Worm (Caenorhabditis elegans) whole organism, young adult: ENCODE data around the gene T02D1.8.

ENCODE experiments used
- B0035.1 ChIP-seq: sonication (generic microtip); optimal IDR thresholded peaks from 2 replicates; lab custom pipeline; 2016; ENCODE audit warnings: missing genetic modification characterization, mild to moderate bottlenecking, missing compliant biosample characterization, missing genotype, missing genetic modification reagents
- F22D6.2 ChIP-seq: sonication (generic microtip); optimal IDR thresholded peaks from 2 replicates; lab custom pipeline; 2016; ENCODE audit warnings: mild to moderate bottlenecking, missing genetic modification characterization, missing compliant biosample characterization
- F23B12.7 ChIP-seq: sonication (generic microtip); optimal IDR thresholded peaks from 2 replicates; lab custom pipeline; 2017; ENCODE audit warnings: missing genetic modification characterization, mild to moderate bottlenecking, missing compliant biosample characterization, antibody characterized with exemption, moderate library complexity; ENCODE audit not compliant: insufficient read depth
- F57C9.4 ChIP-seq: sonication (generic microtip); optimal IDR thresholded peaks from 2 replicates; lab custom pipeline; 2017; ENCODE audit warnings: mild to moderate bottlenecking, missing genetic modification characterization, missing compliant biosample characterization
- K11D2.4 ChIP-seq: fragments of 200-800 bp; sonication (Bioruptor generic); IDR thresholded peaks from 2 replicates; pipeline ENCODE4 v1.3.6; 2022; ENCODE audit warnings: missing genetic modification reagents, missing genetic modification characterization, missing compliant biosample characterization
- T07F8.4 ChIP-seq: sonication (generic microtip); optimal IDR thresholded peaks from 2 replicates; lab custom pipeline; 2016; ENCODE audit warnings: mild to moderate bottlenecking, missing genetic modification characterization, moderate library complexity, missing compliant biosample characterization
- Y79H2A.3 ChIP-seq: fragments of 200-800 bp; sonication (Bioruptor generic); conservative IDR thresholded peaks from 2 replicates; pipeline ENCODE4 v1.3.6; 2022; ENCODE audit warnings: missing genetic modification reagents, missing genetic modification characterization, missing compliant biosample characterization
- atf-7 ChIP-seq: sonication (generic microtip); optimal IDR thresholded peaks from 2 replicates; lab custom pipeline; 2017; ENCODE audit warnings: mild to moderate bottlenecking, missing genetic modification characterization, missing compliant biosample characterization
- athp-1 ChIP-seq: sonication (generic microtip); optimal IDR thresholded peaks from 2 replicates; lab custom pipeline; 2017; ENCODE audit warnings: mild to moderate bottlenecking, missing genetic modification characterization, missing compliant biosample characterization
- attf-3 ChIP-seq: fragments of 200-800 bp; sonication (Bioruptor generic); conservative IDR thresholded peaks from 2 replicates; pipeline ENCODE4 v1.3.6; 2022; ENCODE audit warnings: missing genetic modification reagents, missing genetic modification characterization, missing compliant biosample characterization
- bed-1 ChIP-seq: fragments of 200-800 bp; sonication (Bioruptor generic); IDR thresholded peaks from 2 replicates; pipeline ENCODE4 v1.3.6; 2022; ENCODE audit warnings: missing genetic modification reagents, missing genetic modification characterization, missing compliant biosample characterization
- ccch-3 ChIP-seq: fragments of 200-800 bp; sonication (Bioruptor generic); optimal IDR thresholded peaks from 2 replicates; lab custom pipeline; 2018; ENCODE audit warnings: mild to moderate bottlenecking, missing genetic modification characterization, missing compliant biosample characterization
- cebp-1 ChIP-seq, 2 experiments: fragments of 200-800 bp in 1 of 2; sonication (Bioruptor generic) in 1 of 2; sonication (generic microtip) in 1 of 2; IDR thresholded peaks in 1 of 2; optimal IDR thresholded peaks in 1 of 2; 2 replicates each; pipeline versions ENCODE4 v1.3.6 to Lab custom; 2017 to 2022; ENCODE audit warnings: missing compliant biosample characterization in 2 of 2, missing genetic modification characterization in 2 of 2, mild to moderate bottlenecking in 1 of 2, missing genetic modification reagents in 1 of 2, moderate library complexity in 1 of 2
- ceh-40 ChIP-seq: fragments of 200-800 bp; sonication (Bioruptor generic); IDR thresholded peaks from 2 replicates; pipeline ENCODE4 v1.3.6; 2022; ENCODE audit warnings: missing genetic modification characterization, missing compliant biosample characterization
- ceh-58 ChIP-seq: fragments of 200-800 bp; sonication (Bioruptor generic); IDR thresholded peaks from 2 replicates; pipeline ENCODE4 v1.3.6; 2022; ENCODE audit warnings: missing genetic modification characterization, missing compliant biosample characterization
- dox-1 ChIP-seq: fragments of 200-800 bp; sonication (Bioruptor generic); IDR thresholded peaks from 2 replicates; pipeline ENCODE4 v1.3.6; 2022; ENCODE audit warnings: missing genetic modification reagents, missing genetic modification characterization, missing compliant biosample characterization
- dpl-1 ChIP-seq: fragments of 150-350 bp; optimal IDR thresholded peaks from 2 replicates; lab custom pipeline; 2014; ENCODE audit warnings: missing biosample characterization, missing genetic modification reagents, missing genetic modification characterization
- hlh-12 ChIP-seq: sonication (generic microtip); optimal IDR thresholded peaks from 2 replicates; lab custom pipeline; 2016; ENCODE audit warnings: missing genetic modification characterization, missing compliant biosample characterization
- hmg-1.2 ChIP-seq: fragments of 200-800 bp; sonication (Bioruptor generic); IDR thresholded peaks from 2 replicates; pipeline ENCODE4 v1.3.6; 2022; ENCODE audit warnings: missing genetic modification reagents, missing genetic modification characterization, missing compliant biosample characterization
- hmg-20 ChIP-seq: fragments of 200-800 bp; sonication (Bioruptor generic); IDR thresholded peaks from 2 replicates; pipeline ENCODE4 v1.3.6; 2022; ENCODE audit warnings: missing genetic modification reagents, missing genetic modification characterization, missing compliant biosample characterization
- hrde-1 ChIP-seq: sonication (generic microtip); optimal IDR thresholded peaks from 2 replicates; lab custom pipeline; 2016; ENCODE audit warnings: missing genetic modification characterization, mild to moderate bottlenecking, missing compliant biosample characterization, moderate library complexity, missing genotype, missing genetic modification reagents, borderline replicate concordance
- lag-1 ChIP-seq: fragments of 200-800 bp; sonication (Bioruptor generic); IDR thresholded peaks from 2 replicates; pipeline ENCODE4 v1.3.6; 2022; ENCODE audit warnings: missing genetic modification reagents, missing genetic modification characterization, missing compliant biosample characterization
- lin-40 ChIP-seq: sonication (generic microtip); optimal IDR thresholded peaks from 2 replicates; lab custom pipeline; 2016; ENCODE audit warnings: missing genetic modification characterization, mild to moderate bottlenecking, missing compliant biosample characterization, missing genotype, missing genetic modification reagents
- lir-1 ChIP-seq: fragments of 200-800 bp; sonication (Bioruptor generic); conservative IDR thresholded peaks from 2 replicates; pipeline ENCODE4 v1.3.6; 2022; ENCODE audit warnings: missing genetic modification reagents, missing genetic modification characterization, missing compliant biosample characterization
- lsy-27 ChIP-seq: sonication (generic microtip); optimal IDR thresholded peaks from 2 replicates; lab custom pipeline; 2017; ENCODE audit warnings: missing genetic modification characterization, mild to moderate bottlenecking, missing compliant biosample characterization, antibody characterized with exemption, missing genotype, borderline replicate concordance; ENCODE audit not compliant: insufficient read depth
- madf-3 ChIP-seq: fragments of 200-800 bp; sonication (Bioruptor generic); IDR thresholded peaks from 2 replicates; pipeline ENCODE4 v1.3.6; 2022; ENCODE audit warnings: missing genetic modification reagents, missing genetic modification characterization, missing compliant biosample characterization
- nfya-2 ChIP-seq: fragments of 200-800 bp; sonication (Bioruptor generic); IDR thresholded peaks from 2 replicates; pipeline ENCODE4 v1.3.6; 2022; ENCODE audit warnings: missing genetic modification reagents, missing genetic modification characterization, missing compliant biosample characterization
- nhr-90 ChIP-seq: sonication (generic microtip); optimal IDR thresholded peaks from 2 replicates; lab custom pipeline; 2016; ENCODE audit warnings: missing genotype, mild to moderate bottlenecking, missing genetic modification characterization, missing compliant biosample characterization
- rec-8 ChIP-seq, 2 experiments: sonication (generic microtip); optimal IDR thresholded peaks; 2 replicates each; lab custom pipeline; 2016; ENCODE audit warnings: mild to moderate bottlenecking in 2 of 2, missing genetic modification characterization in 2 of 2, missing genetic modification reagents in 2 of 2, missing genotype in 2 of 2, missing biosample characterization in 1 of 2, missing compliant biosample characterization in 1 of 2, moderate library complexity in 1 of 2
- repo-1 ChIP-seq: sonication (generic microtip); optimal IDR thresholded peaks from 2 replicates; lab custom pipeline; 2017; ENCODE audit warnings: mild to moderate bottlenecking, missing genetic modification characterization, missing compliant biosample characterization
- tlf-1 ChIP-seq: fragments of 200-800 bp; sonication (Bioruptor generic); optimal IDR thresholded peaks from 2 replicates; lab custom pipeline; 2018; ENCODE audit warnings: mild to moderate bottlenecking, missing genetic modification characterization, missing compliant biosample characterization
- zim-3 ChIP-seq: sonication (generic microtip); optimal IDR thresholded peaks from 2 replicates; lab custom pipeline; 2017; ENCODE audit warnings: mild to moderate bottlenecking, missing genetic modification characterization, moderate library complexity, missing compliant biosample characterization
- ztf-22 ChIP-seq: fragments of 200-800 bp; sonication (Bioruptor generic); optimal IDR thresholded peaks from 2 replicates; lab custom pipeline; 2018; ENCODE audit warnings: mild to moderate bottlenecking, missing genetic modification characterization, moderate library complexity, missing compliant biosample characterization
- ztf-26 ChIP-seq: sonication (generic microtip); optimal IDR thresholded peaks from 2 replicates; lab custom pipeline; 2017; ENCODE audit warnings: missing genetic modification characterization, missing compliant biosample characterization
- ztf-28 ChIP-seq: fragments of 200-800 bp; sonication (Bioruptor generic); IDR thresholded peaks from 2 replicates; pipeline ENCODE4 v1.3.6; 2022; ENCODE audit warnings: missing genetic modification reagents, missing genetic modification characterization, missing compliant biosample characterization
- ztf-6 ChIP-seq: fragments of 200-800 bp; sonication (Bioruptor generic); IDR thresholded peaks from 2 replicates; pipeline ENCODE4 v1.3.6; 2022; ENCODE audit warnings: missing genetic modification reagents, missing genetic modification characterization, missing compliant biosample characterization

Gene T02D1.8

ce11 chrIV:17368292-17368691 is 19.0 kb downstream of the T02D1.8 start, which contains the start of gene trh-1:
Gene trh-1, plus strand, starts transcription at chrIV:17368592.
- no peak for TF ChIP-seq repo-1 (tag; lab: Kevin White, UChicago)
- TF ChIP-seq hmg-1.2 (GFP tag; lab: Robert Waterston, UW), result no peak
- TF ChIP-seq ztf-26 (tag; lab: Kevin White, UChicago), result no peak
- TF ChIP-seq athp-1 (tag; lab: Kevin White, UChicago), result no peak
- no peak for TF ChIP-seq lin-40 (tag; lab: Kevin White, UChicago)
- TF ChIP-seq hrde-1 (tag; lab: Kevin White, UChicago), result no peak
- TF ChIP-seq B0035.1 (tag; lab: Kevin White, UChicago), result no peak
- TF ChIP-seq dox-1, result no peak
- no peak for TF ChIP-seq atf-7 (tag; lab: Kevin White, UChicago)
- no peak for TF ChIP-seq zim-3 (tag; lab: Kevin White, UChicago)
- no peak for TF ChIP-seq Y79H2A.3
- TF ChIP-seq, all 124 proteins: peak for 0

DNA sequence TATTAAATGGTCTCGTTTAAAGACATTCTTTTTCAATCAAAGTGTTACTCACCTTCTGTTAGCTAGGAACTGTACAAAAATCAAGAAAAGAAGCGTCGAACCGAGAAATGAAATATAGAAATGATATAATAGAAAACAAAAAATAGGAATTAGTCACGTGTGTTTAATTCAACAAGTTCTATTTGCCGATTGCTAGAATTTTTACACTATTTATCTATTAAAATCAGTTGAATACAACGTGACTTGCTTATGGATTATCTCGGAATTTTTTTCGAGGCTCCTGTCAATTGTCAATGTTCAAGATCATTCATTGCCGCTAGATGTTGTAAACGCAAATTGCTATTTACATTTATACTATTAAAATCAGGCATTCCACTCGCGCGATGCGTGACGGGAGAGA is 20.0 kb downstream of the T02D1.8 start, which contains the start of gene zipt-17:
Gene zipt-17 (minus strand): TSS at position 101 of the 400 bp plus-strand sequence.
- no peak for TF ChIP-seq K11D2.4
- TF ChIP-seq hlh-12 (tag; lab: Kevin White, UChicago), result no peak
- TF ChIP-seq lag-1, result no peak
- no peak for TF ChIP-seq dpl-1 (GFP tag; lab: Kevin White, UChicago)
- no peak for TF ChIP-seq tlf-1 (GFP tag; lab: Kevin White, UChicago)
- no peak for TF ChIP-seq repo-1 (tag; lab: Kevin White, UChicago)
- no peak for TF ChIP-seq lin-40 (tag; lab: Kevin White, UChicago)
- TF ChIP-seq ccch-3 (GFP tag; lab: Kevin White, UChicago), result no peak
- TF ChIP-seq cebp-1 (GFP tag; IDR thresholded peaks at IDR 0.05; lab: Robert Waterston, UW), result no peak
- no peak for TF ChIP-seq cebp-1 (tag; optimal IDR thresholded peaks at IDR 0.05; lab: Kevin White, UChicago)
- TF ChIP-seq madf-3 (GFP tag; lab: Robert Waterston, UW), result no peak
- TF ChIP-seq nfya-2, result no peak

DNA sequence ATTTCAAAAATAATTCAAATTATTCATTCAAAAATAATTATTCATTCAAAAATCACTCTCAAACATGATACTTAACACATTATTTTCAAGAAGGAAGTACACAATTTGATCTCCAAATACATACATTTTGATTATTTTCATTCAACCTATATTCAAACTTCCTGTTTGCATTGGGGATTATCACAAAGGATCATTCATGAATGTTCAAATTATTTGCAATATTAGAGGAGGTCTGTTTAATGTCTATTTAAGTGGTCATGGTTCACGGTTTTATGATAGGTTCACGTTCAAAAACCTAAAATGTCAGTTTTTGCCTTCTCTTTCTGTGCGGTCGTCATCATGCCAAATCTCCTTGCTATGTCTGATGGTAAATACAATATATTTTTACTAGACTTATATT is 26.1 kb downstream of the T02D1.8 start, which contains the start of gene clec-202:
Gene clec-202 (plus strand): TSS at position 301 of the 400 bp plus-strand sequence.
- TF ChIP-seq hmg-20 (GFP tag; lab: Robert Waterston, UW) (no peak), T07F8.4 (tag; lab: Kevin White, UChicago) (no peak), attf-3 (no peak), lir-1 (no peak), nhr-90 (tag; lab: Kevin White, UChicago) (no peak), ztf-22 (GFP tag; lab: Kevin White, UChicago) (no peak), lsy-27 (tag; lab: Kevin White, UChicago) (no peak), hrde-1 (tag; lab: Kevin White, UChicago) (no peak), ztf-28 (GFP tag; lab: Robert Waterston, UW) (no peak), ceh-58 (no peak), F23B12.7 (tag; lab: Kevin White, UChicago) (no peak), bed-1 (no peak), F22D6.2 (no peak), rec-8 (tag; optimal IDR thresholded peaks at IDR 0.05; lab: Kevin White, UChicago) (no peak), cebp-1 (GFP tag; IDR thresholded peaks at IDR 0.05; lab: Robert Waterston, UW) (no peak), cebp-1 (tag; optimal IDR thresholded peaks at IDR 0.05; lab: Kevin White, UChicago) (no peak), F57C9.4 (tag; lab: Kevin White, UChicago) (no peak), ceh-40 (GFP tag; lab: Robert Waterston, UW) (no peak), lag-1 (no peak), ztf-6 (GFP tag; lab: Robert Waterston, UW) (no peak)
